Fruit fly (Drosophila melanogaster): ENCODE data around the gene CG14207.

CG14207 gene

dm6 chrX:19583317-19583716 lies 21.7 kb upstream of the CG14207 start, which contains the start of gene CG14204:
Gene CG14204 (plus strand): TSS chrX:19583617.
- TF ChIP-seq CG10669 (GFP tag; optimal IDR thresholded peaks at IDR 0.05) (no peak), CG6854 (GFP tag; optimal IDR thresholded peaks at IDR 0.05) (no peak), Gug (GFP tag; IDR thresholded peaks at IDR 0.05) (no peak), Hr38 (GFP tag; optimal IDR thresholded peaks at IDR 0.05) (no peak), Met (GFP tag; optimal IDR thresholded peaks at IDR 0.05) (no peak), CG32006 (GFP tag; optimal IDR thresholded peaks at IDR 0.05) (no peak), Ets96B (tag; optimal IDR thresholded peaks at IDR 0.05) (no peak), CG16779 (tag; optimal IDR thresholded peaks at IDR 0.05) (no peak)

dm6 chrX:19585142-19585541 lies 19.9 kb upstream of the CG14207 start:
- TF ChIP-seq CG10669 (GFP tag; optimal IDR thresholded peaks at IDR 0.05), result no peak
- no peak for TF ChIP-seq CG7368 (GFP tag; optimal IDR thresholded peaks at IDR 0.05)
- no peak for TF ChIP-seq Gug (GFP tag; IDR thresholded peaks at IDR 0.05)
- TF ChIP-seq Hr38 (GFP tag; optimal IDR thresholded peaks at IDR 0.05), result no peak
- no peak for TF ChIP-seq CG11762 (GFP tag; optimal IDR thresholded peaks at IDR 0.05; ENCODE audit: insufficient read depth)
- no peak for TF ChIP-seq CG6792 (GFP tag; optimal IDR thresholded peaks at IDR 0.05)
- no peak for TF ChIP-seq Smox (GFP tag; optimal IDR thresholded peaks at IDR 0.05)
- TF ChIP-seq CG3919 (GFP tag; optimal IDR thresholded peaks at IDR 0.05), result no peak
- no peak for TF ChIP-seq CG4318 (GFP tag; optimal IDR thresholded peaks at IDR 0.05)
- TF ChIP-seq Hr39 (GFP tag; optimal IDR thresholded peaks at IDR 0.05), result no peak

dm6 chrX:19590070-19590469 lies 14.9 kb upstream of the CG14207 start, which contains the start of gene CG14219:
Gene CG14219 (minus strand): TSS chrX:19590170.
- TF ChIP-seq vri (GFP tag; optimal IDR thresholded peaks at IDR 0.05) (no peak), esn (GFP tag; optimal IDR thresholded peaks at IDR 0.05) (no peak), Gug (GFP tag; IDR thresholded peaks at IDR 0.05) (no peak), CG1621 (tag; optimal IDR thresholded peaks at IDR 0.05) (no peak), CG32006 (GFP tag; optimal IDR thresholded peaks at IDR 0.05) (no peak), achi (GFP tag; optimal IDR thresholded peaks at IDR 0.05) (no peak), dsx (GFP tag; optimal IDR thresholded peaks at IDR 0.05; ENCODE audit: poor library complexity, severe bottlenecking) (no peak), CG11762 (GFP tag; optimal IDR thresholded peaks at IDR 0.05; ENCODE audit: insufficient read depth) (no peak), CG6792 (GFP tag; optimal IDR thresholded peaks at IDR 0.05) (no peak), Hr39 (GFP tag; optimal IDR thresholded peaks at IDR 0.05) (no peak), CG6808 (GFP tag; optimal IDR thresholded peaks at IDR 0.05) (no peak), CG11294 (GFP tag; IDR thresholded peaks at IDR 0.05) (no peak), Eip75B (GFP tag; optimal IDR thresholded peaks at IDR 0.05) (no peak), Sox14 (GFP tag; optimal IDR thresholded peaks at IDR 0.05) (no peak), CG6163 (GFP tag; IDR thresholded peaks at IDR 0.05) (no peak), CG4318 (GFP tag; optimal IDR thresholded peaks at IDR 0.05) (no peak), CG15336 (GFP tag; IDR thresholded peaks at IDR 0.05) (no peak), CG9139 (GFP tag; optimal IDR thresholded peaks at IDR 0.05) (no peak), Hr38 (GFP tag; optimal IDR thresholded peaks at IDR 0.05) (no peak), CG11902 (GFP tag; optimal IDR thresholded peaks at IDR 0.05) (no peak)

- TF ChIP-seq Sox15 (GFP tag; optimal IDR thresholded peaks at IDR 0.05) (no peak), CG15336 (GFP tag; IDR thresholded peaks at IDR 0.05) (no peak), CG10669 (GFP tag; optimal IDR thresholded peaks at IDR 0.05) (no peak), pdm3 (GFP tag; optimal IDR thresholded peaks at IDR 0.05) (no peak), Smox (GFP tag; optimal IDR thresholded peaks at IDR 0.05) (no peak), CG8119 (GFP tag; IDR thresholded peaks at IDR 0.05) (no peak), achi (GFP tag; optimal IDR thresholded peaks at IDR 0.05) (no peak), Sox102F (GFP tag; optimal IDR thresholded peaks at IDR 0.05) (no peak), Sox14 (GFP tag; optimal IDR thresholded peaks at IDR 0.05) (no peak), CG3032 (tag; optimal IDR thresholded peaks at IDR 0.05) (no peak), Ets21C (GFP tag; optimal IDR thresholded peaks at IDR 0.05) (no peak), dsx (GFP tag; optimal IDR thresholded peaks at IDR 0.05; ENCODE audit: poor library complexity, severe bottlenecking) (no peak), Eip78C (GFP tag) (no peak), fkh (GFP tag; optimal IDR thresholded peaks at IDR 0.05) (no peak), CG7368 (GFP tag; optimal IDR thresholded peaks at IDR 0.05) (no peak), Hr39 (GFP tag; optimal IDR thresholded peaks at IDR 0.05) (no peak)
Measured at dm6 chrX:19590579-19590978, 14.4 kb upstream of the CG14207 start.
